Fruit fly (Drosophila melanogaster) whole organism, adult: ENCODE data around the gene Mkrn1.

Experiments
- CG1620 ChIP-seq: fragments of 200-800 bp; sonication (Bioruptor generic); optimal IDR thresholded peaks from 2 replicates; lab custom pipeline; 2016; ENCODE audit warnings: missing biosample characterization, missing genetic modification characterization
- CG33017 ChIP-seq: fragments of 200-800 bp; sonication (Bioruptor generic); optimal IDR thresholded peaks from 2 replicates; lab custom pipeline; 2018; ENCODE audit warnings: missing biosample characterization, mild to moderate bottlenecking, missing genetic modification characterization, moderate library complexity
- CG5204 ChIP-seq: fragments of 200-800 bp; sonication (Bioruptor generic); optimal IDR thresholded peaks from 2 replicates; lab custom pipeline; 2016; ENCODE audit warnings: missing biosample characterization, missing genetic modification characterization
- Mnt ChIP-seq: fragments of 200-800 bp; sonication (Bioruptor generic); optimal IDR thresholded peaks from 2 replicates; lab custom pipeline; 2016; ENCODE audit warnings: missing biosample characterization, mild to moderate bottlenecking, missing genetic modification characterization
- cic ChIP-seq: fragments of 200-800 bp; sonication (Bioruptor generic); optimal IDR thresholded peaks from 2 replicates; lab custom pipeline; 2017; ENCODE audit warnings: missing biosample characterization, mild to moderate bottlenecking, missing genetic modification characterization, moderate library complexity
- cnc ChIP-seq, 2 experiments: fragments of >200 bp; optimal IDR thresholded peaks; 2 replicates each; lab custom pipeline; 2017
- kay ChIP-seq: fragments of 200-800 bp; sonication (Bioruptor generic); peaks from one replicate; lab custom pipeline; 2016; ENCODE audit warnings: missing biosample characterization, missing genetic modification characterization, borderline replicate concordance
- ovo ChIP-seq: fragments of 200-800 bp; sonication (Bioruptor generic); optimal IDR thresholded peaks from 2 replicates; lab custom pipeline; 2016; ENCODE audit warnings: missing biosample characterization, missing genetic modification characterization

dm6 chr3L:21558176-21558871 is 24.8 kb upstream of the Mkrn1 start, which contains the start of gene CG7173:
- TF ChIP-seq cic (GFP tag; lab: Kevin White, UChicago) (no peak), CG33017 (tag; lab: Kevin White, UChicago) (no peak), CG1620 (GFP tag; lab: Kevin White, UChicago) (no peak), CG5204 (no peak), kay (GFP tag; lab: Kevin White, UChicago) (no peak), Mnt (GFP tag; lab: Kevin White, UChicago) (no peak), cnc (optimal IDR thresholded peaks at IDR 0.05; lab: Kevin White, UChicago) (no peak), ovo (GFP tag; lab: Kevin White, UChicago) (no peak)
